Worm (Caenorhabditis elegans): Measurements from ENCODE around the gene frm-2.

The frm-2 gene

DNA sequence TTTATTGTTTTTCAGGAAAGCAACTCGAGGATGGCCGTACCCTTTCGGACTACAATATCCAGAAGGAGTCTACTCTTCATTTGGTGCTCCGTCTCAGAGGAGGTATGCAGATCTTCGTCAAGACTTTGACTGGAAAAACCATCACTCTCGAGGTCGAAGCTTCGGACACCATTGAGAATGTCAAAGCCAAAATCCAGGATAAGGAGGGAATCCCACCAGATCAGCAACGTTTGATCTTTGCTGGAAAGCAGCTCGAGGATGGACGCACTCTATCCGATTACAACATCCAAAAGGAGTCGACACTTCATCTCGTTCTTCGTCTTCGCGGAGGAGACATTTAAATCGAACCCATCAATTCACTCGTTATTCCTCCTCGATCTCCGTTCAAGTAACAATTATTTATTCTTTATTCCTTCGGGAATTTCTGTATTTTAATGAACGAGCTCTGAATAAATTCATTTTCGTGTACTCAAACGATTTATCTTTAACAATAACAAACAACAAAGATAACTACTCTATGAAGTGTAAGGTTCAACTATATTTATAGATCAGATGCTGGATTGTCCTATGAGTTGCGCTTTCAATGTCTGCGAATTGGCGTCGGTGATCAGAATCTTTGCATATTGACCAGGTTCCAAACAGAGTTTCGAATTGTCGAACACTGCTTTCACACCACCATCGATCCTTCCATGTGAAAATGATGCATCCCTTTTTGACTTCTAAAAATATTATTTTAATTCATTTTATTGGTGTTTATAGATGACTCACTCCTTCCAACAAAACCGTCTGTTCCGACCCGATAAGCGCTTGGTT is 38.4 kb downstream of the frm-2 start:
- TF ChIP-seq nhr-129 (tag; optimal IDR thresholded peaks at IDR 0.05) (peak; percentile 61), ceh-16 (tag; optimal IDR thresholded peaks at IDR 0.05) (no peak), elt-1 (tag; optimal IDR thresholded peaks at IDR 0.05) (no peak), nhr-6 (tag; optimal IDR thresholded peaks at IDR 0.05) (peak; percentile 30), ceh-82 (tag; optimal IDR thresholded peaks at IDR 0.05) (no peak), aly-2 (tag; optimal IDR thresholded peaks at IDR 0.05) (peak; percentile 27), zag-1 (tag; optimal IDR thresholded peaks at IDR 0.05) (no peak), mab-5 (tag; optimal IDR thresholded peaks at IDR 0.05) (no peak), skn-1 (tag; optimal IDR thresholded peaks at IDR 0.05) (peak; percentile 67), sem-4 (tag; optimal IDR thresholded peaks at IDR 0.05) (peak; percentile 50), nhr-25 (tag; optimal IDR thresholded peaks at IDR 0.05) (peak; percentile 62), mdl-1 (tag; optimal IDR thresholded peaks at IDR 0.05) (no peak), unc-62 (GFP tag; optimal IDR thresholded peaks at IDR 0.05) (no peak), nhr-237 (tag; optimal IDR thresholded peaks at IDR 0.05) (no peak), fos-1 (tag; optimal IDR thresholded peaks at IDR 0.05) (no peak), dmd-4 (tag; optimal IDR thresholded peaks at IDR 0.05) (no peak), lsy-2 (tag; optimal IDR thresholded peaks at IDR 0.05) (peak in 1 of 2 experiments; percentile 45), nhr-21 (tag; optimal IDR thresholded peaks at IDR 0.05) (peak; percentile 92), egl-27 (tag; optimal IDR thresholded peaks at IDR 0.05) (no peak), lin-13 (GFP tag; optimal IDR thresholded peaks at IDR 0.05) (peak; percentile 61), F13H6.1 (tag; optimal IDR thresholded peaks at IDR 0.05) (peak; percentile 22), C34F6.9 (tag; optimal IDR thresholded peaks at IDR 0.05) (peak; percentile 14), ztf-1 (GFP tag; conservative IDR thresholded peaks at IDR 0.05) (no peak), lin-11 (tag; optimal IDR thresholded peaks at IDR 0.05) (no peak), snpc-4 (tag; optimal IDR thresholded peaks at IDR 0.05) (no peak), gmeb-1 (tag; optimal IDR thresholded peaks at IDR 0.05) (peak; percentile 34), nhr-12 (tag; optimal IDR thresholded peaks at IDR 0.05) (peak; percentile 17), lin-39 (tag; optimal IDR thresholded peaks at IDR 0.05) (no peak), nhr-77 (tag; optimal IDR thresholded peaks at IDR 0.05) (no peak), ztf-4 (tag; optimal IDR thresholded peaks at IDR 0.05) (peak; percentile 16), unc-55 (GFP tag; optimal IDR thresholded peaks at IDR 0.05) (peak; percentile 11), elt-3 (tag; optimal IDR thresholded peaks at IDR 0.05) (no peak), crh-2 (tag; optimal IDR thresholded peaks at IDR 0.05) (peak; percentile 61), alr-1 (tag; optimal IDR thresholded peaks at IDR 0.05) (no peak), blmp-1 (tag; optimal IDR thresholded peaks at IDR 0.05; ENCODE audit: insufficient read depth) (peak; percentile 32), ZK546.5 (tag; optimal IDR thresholded peaks at IDR 0.05) (no peak), Y55F3AM.14 (GFP tag; optimal IDR thresholded peaks at IDR 0.05) (peak; percentile 34), ztf-11 (tag; optimal IDR thresholded peaks at IDR 0.05) (no peak), nhr-11 (tag; optimal IDR thresholded peaks at IDR 0.05) (no peak), sma-9 (GFP tag; optimal IDR thresholded peaks at IDR 0.05) (peak; percentile 9), sma-9 (tag; optimal IDR thresholded peaks at IDR 0.05) (no peak), peb-1 (tag; optimal IDR thresholded peaks at IDR 0.05) (no peak), unc-39 (tag; optimal IDR thresholded peaks at IDR 0.05) (no peak), R02D3.7 (tag; optimal IDR thresholded peaks at IDR 0.05) (no peak), sma-3 (GFP tag; optimal IDR thresholded peaks at IDR 0.05) (peak; percentile 63), ama-1 (optimal IDR thresholded peaks at IDR 0.05) (peak; percentile 87), mbf-1 (tag; optimal IDR thresholded peaks at IDR 0.05) (no peak), nhr-10 (tag; optimal IDR thresholded peaks at IDR 0.05) (no peak), nhr-23 (tag; optimal IDR thresholded peaks at IDR 0.05) (no peak)

Data from whole organism, L2 larva.